Worm (Caenorhabditis elegans) whole organism, L2 larva: ENCODE measurements around the gene glrx-22.

Source experiments
- F13H6.1 ChIP-seq: sonication (generic microtip); optimal IDR thresholded peaks from 2 replicates; lab custom pipeline; 2016; ENCODE audit warnings: missing genetic modification characterization, missing compliant biosample characterization
- alr-1 ChIP-seq: fragments of 150-350 bp; optimal IDR thresholded peaks from 2 replicates; lab custom pipeline; 2014; ENCODE audit warnings: missing biosample characterization, missing genetic modification characterization
- ama-1 ChIP-seq: fragments of 150-350 bp; optimal IDR thresholded peaks from 2 replicates; lab custom pipeline; 2018; ENCODE audit warnings: inconsistent platforms
- ceh-82 ChIP-seq: fragments of 150-350 bp; optimal IDR thresholded peaks from 2 replicates; lab custom pipeline; 2014; ENCODE audit warnings: missing biosample characterization, missing genetic modification characterization
- lin-13 ChIP-seq: fragments of 150-350 bp; optimal IDR thresholded peaks from 2 replicates; lab custom pipeline; 2014; ENCODE audit warnings: missing biosample characterization, missing genetic modification reagents, missing genetic modification characterization
- mdl-1 ChIP-seq, 2 experiments: fragments of 150-350 bp in 1 of 2; sonication (generic microtip) in 1 of 2; optimal IDR thresholded peaks; 2 replicates each; lab custom pipeline; 2017; ENCODE audit warnings: missing biosample characterization in 2 of 2, missing genetic modification characterization in 2 of 2
- nhr-11 ChIP-seq: fragments of 150-350 bp; optimal IDR thresholded peaks from 2 replicates; lab custom pipeline; 2014; ENCODE audit warnings: missing biosample characterization, missing genetic modification characterization
- nhr-25 ChIP-seq: fragments of 150-350 bp; sonication (generic microtip); optimal IDR thresholded peaks from 3 replicates; lab custom pipeline; 2014; ENCODE audit warnings: missing biosample characterization, missing genetic modification characterization
- sma-3 ChIP-seq: sonication (generic microtip); optimal IDR thresholded peaks from 2 replicates; lab custom pipeline; 2016; ENCODE audit warnings: missing genetic modification reagents, missing genetic modification characterization, missing compliant biosample characterization
- unc-39 ChIP-seq: fragments of 150-350 bp; optimal IDR thresholded peaks from 2 replicates; lab custom pipeline; 2014; ENCODE audit warnings: missing biosample characterization, missing genetic modification characterization
- unc-62 ChIP-seq: fragments of 150-350 bp; optimal IDR thresholded peaks from 2 replicates; lab custom pipeline; 2014; ENCODE audit warnings: missing biosample characterization, missing genetic modification reagents, missing genetic modification characterization
- ztf-11 ChIP-seq: sonication (generic microtip); optimal IDR thresholded peaks from 2 replicates; lab custom pipeline; 2017; ENCODE audit warnings: missing biosample characterization, missing genetic modification characterization
- ztf-4 ChIP-seq: fragments of 150-350 bp; optimal IDR thresholded peaks from 2 replicates; lab custom pipeline; 2014; ENCODE audit warnings: missing biosample characterization, missing genetic modification characterization

ce11 chrIV:8175686-8176532 is 25.1 kb downstream of the glrx-22 start, which contains the start of gene pct-1:
- TF ChIP-seq nhr-25 (tag; lab: Kevin White, UChicago) (no peak), nhr-11 (tag; lab: Kevin White, UChicago) (no peak), ama-1 (lab: Kevin White, UChicago) (no peak), sma-3 (GFP tag; lab: Kevin White, UChicago) (no peak), alr-1 (no peak), lin-13 (GFP tag; lab: Kevin White, UChicago) (no peak), unc-62 (GFP tag; lab: Kevin White, UChicago) (no peak), ztf-11 (tag; lab: Kevin White, UChicago) (no peak), ceh-82 (tag; lab: Kevin White, UChicago) (no peak), unc-39 (no peak), mdl-1 (tag; optimal IDR thresholded peaks at IDR 0.05; lab: Kevin White, UChicago) (no peak), F13H6.1 (tag; lab: Kevin White, UChicago) (no peak), ztf-4 (tag; lab: Kevin White, UChicago) (no peak)
